Worm (Caenorhabditis elegans): Measurements from ENCODE around the gene aak-2.

Gene aak-2

ce11 chrX:16799065-16799663, 3.3 kb downstream of the aak-2 start (continued):
- peak; percentile 45 for TF ChIP-seq nhr-90 (tag; optimal IDR thresholded peaks at IDR 0.05; ENCODE audit: poor library complexity)
- TF ChIP-seq fkh-4 (tag; optimal IDR thresholded peaks at IDR 0.05; ENCODE audit: borderline replicate concordance) = no peak
- no peak for TF ChIP-seq ceh-88 (GFP tag; IDR thresholded peaks at IDR 0.05)
- no peak for TF ChIP-seq isw-1 (GFP tag; IDR thresholded peaks at IDR 0.05)
- peak; percentile 71 for TF ChIP-seq ama-1 (optimal IDR thresholded peaks at IDR 0.05)
- no peak for TF ChIP-seq sup-37 (GFP tag; optimal IDR thresholded peaks at IDR 0.05)
- TF ChIP-seq ceh-8 (GFP tag; optimal IDR thresholded peaks at IDR 0.05) = peak; percentile 3
- TF ChIP-seq unc-98 (GFP tag; IDR thresholded peaks at IDR 0.05) = no peak
- no peak for TF ChIP-seq mab-9 (GFP tag; IDR thresholded peaks at IDR 0.05)
- no peak for TF ChIP-seq pax-3 (tag; optimal IDR thresholded peaks at IDR 0.05)
- TF ChIP-seq egl-27 (tag; optimal IDR thresholded peaks at IDR 0.05) = no peak
- peak; percentile 54 for TF ChIP-seq nhr-20 (tag; optimal IDR thresholded peaks at IDR 0.05)
- TF ChIP-seq ceh-63 (GFP tag; optimal IDR thresholded peaks at IDR 0.05) = no peak
- no peak for TF ChIP-seq hlh-17 (GFP tag; optimal IDR thresholded peaks at IDR 0.05; ENCODE audit: borderline replicate concordance)
- TF ChIP-seq nhr-85 (tag) = peak; percentile 62
- no peak for TF ChIP-seq aly-2 (tag; optimal IDR thresholded peaks at IDR 0.05)
- no peak for TF ChIP-seq nhr-237 (tag; optimal IDR thresholded peaks at IDR 0.05)
- TF ChIP-seq lin-13 (GFP tag; optimal IDR thresholded peaks at IDR 0.05) = no peak
- no peak for TF ChIP-seq efl-3 (GFP tag; optimal IDR thresholded peaks at IDR 0.05)
- no peak for TF ChIP-seq pag-3 (tag; optimal IDR thresholded peaks at IDR 0.05; ENCODE audit: borderline replicate concordance, insufficient read depth)
- no peak for TF ChIP-seq nhr-11 (tag; optimal IDR thresholded peaks at IDR 0.05)
- TF ChIP-seq nhr-12 (tag; optimal IDR thresholded peaks at IDR 0.05) = no peak
- no peak for TF ChIP-seq hlh-4 (tag; optimal IDR thresholded peaks at IDR 0.05)
- peak; percentile 93 for TF ChIP-seq lin-14 (GFP tag; optimal IDR thresholded peaks at IDR 0.05)
- TF ChIP-seq C04F5.9 (tag; optimal IDR thresholded peaks at IDR 0.05) = peak; percentile 29
- TF ChIP-seq irx-1 (tag; optimal IDR thresholded peaks at IDR 0.05) = peak; percentile 21
- peak; percentile 51 for TF ChIP-seq skn-1 (tag; optimal IDR thresholded peaks at IDR 0.05)
- peak; percentile 63 for TF ChIP-seq swsn-7 (tag; optimal IDR thresholded peaks at IDR 0.05)
- no peak for TF ChIP-seq mef-2 (tag; optimal IDR thresholded peaks at IDR 0.05)
- no peak for TF ChIP-seq nhr-76 (tag; optimal IDR thresholded peaks at IDR 0.05)
- TF ChIP-seq zag-1 (tag; optimal IDR thresholded peaks at IDR 0.05) = no peak
- no peak for TF ChIP-seq nhr-77 (tag; optimal IDR thresholded peaks at IDR 0.05)
- TF ChIP-seq elt-2 (tag; optimal IDR thresholded peaks at IDR 0.05) = no peak
- no peak for TF ChIP-seq hpl-2 (GFP tag; optimal IDR thresholded peaks at IDR 0.05)
- peak; percentile 35 to 63 for TF ChIP-seq lin-35 (GFP tag; optimal IDR thresholded peaks at IDR 0.05)
- no peak for TF ChIP-seq nhr-84 (tag; optimal IDR thresholded peaks at IDR 0.05)
- no peak for TF ChIP-seq egl-13 (tag; optimal IDR thresholded peaks at IDR 0.05)
- peak; percentile 7 to 59 (median 52) for TF ChIP-seq ceh-82 (tag; optimal IDR thresholded peaks at IDR 0.05)
- TF ChIP-seq ets-5 (GFP tag; IDR thresholded peaks at IDR 0.05) = no peak
- TF ChIP-seq nhr-71 (tag; optimal IDR thresholded peaks at IDR 0.05) = peak; percentile 70
- TF ChIP-seq grh-1 (GFP tag; IDR thresholded peaks at IDR 0.05) = no peak

DNA sequence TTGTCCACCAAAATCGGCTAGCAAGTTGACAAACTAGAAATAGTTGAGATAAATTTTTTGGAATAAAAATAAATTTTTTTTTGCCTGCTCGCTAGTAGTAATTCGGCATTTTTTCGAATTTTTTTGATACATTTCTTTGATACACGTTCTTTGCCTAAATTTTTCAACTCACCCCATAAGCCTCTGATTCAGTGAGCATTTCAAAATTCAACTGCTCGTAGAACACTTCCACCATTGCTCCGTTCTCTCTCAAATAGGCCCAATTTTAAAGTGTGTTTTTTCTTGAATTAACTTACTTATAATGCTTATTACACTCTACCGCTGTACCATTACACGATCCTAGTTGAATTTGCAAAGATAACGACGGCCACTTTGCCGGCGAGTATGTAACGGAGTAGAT, 7.7 kb downstream of the aak-2 start:
- TF ChIP-seq grh-1 (GFP tag; IDR thresholded peaks at IDR 0.05) (no peak), ama-1 (optimal IDR thresholded peaks at IDR 0.05) (peak; percentile 31), jun-1 (tag; optimal IDR thresholded peaks at IDR 0.05) (no peak), hlh-4 (tag; optimal IDR thresholded peaks at IDR 0.05) (no peak), lin-39 (tag; optimal IDR thresholded peaks at IDR 0.05) (no peak), lin-15B (tag; optimal IDR thresholded peaks at IDR 0.05) (no peak)
